Worm (Caenorhabditis elegans) whole organism, L2 larva: ENCODE data around the gene F14H3.6.
A peak's percentile ranks its signal among the peaks of the same experiment; 100 is the strongest.

Experiments used
- C34F6.9 ChIP-seq: fragments of 150-350 bp; optimal IDR thresholded peaks from 2 replicates; lab custom pipeline; 2014; ENCODE audit warnings: missing biosample characterization, missing genetic modification characterization
- F13H6.1 ChIP-seq: sonication (generic microtip); optimal IDR thresholded peaks from 2 replicates; lab custom pipeline; 2016; ENCODE audit warnings: missing genetic modification characterization, missing compliant biosample characterization
- Y55F3AM.14 ChIP-seq: fragments of 200-800 bp; sonication (Bioruptor generic); optimal IDR thresholded peaks from 2 replicates; lab custom pipeline; 2018; ENCODE audit warnings: mild to moderate bottlenecking, missing genetic modification characterization, missing compliant biosample characterization
- ZK546.5 ChIP-seq: sonication (generic microtip); optimal IDR thresholded peaks from 2 replicates; lab custom pipeline; 2017; ENCODE audit warnings: missing biosample characterization, missing genetic modification characterization
- alr-1 ChIP-seq: fragments of 150-350 bp; optimal IDR thresholded peaks from 2 replicates; lab custom pipeline; 2014; ENCODE audit warnings: missing biosample characterization, missing genetic modification characterization
- aly-2 ChIP-seq: fragments of 150-350 bp; optimal IDR thresholded peaks from 2 replicates; lab custom pipeline; 2014; ENCODE audit warnings: missing biosample characterization, missing genetic modification characterization
- ama-1 ChIP-seq: fragments of 150-350 bp; optimal IDR thresholded peaks from 2 replicates; lab custom pipeline; 2018; ENCODE audit warnings: inconsistent platforms
- blmp-1 ChIP-seq: sonication (generic microtip); optimal IDR thresholded peaks from 2 replicates; lab custom pipeline; 2017; ENCODE audit warnings: missing genetic modification characterization, mild to moderate bottlenecking, missing compliant biosample characterization, antibody characterized with exemption, moderate library complexity; ENCODE audit not compliant: insufficient read depth
- ceh-82 ChIP-seq: fragments of 150-350 bp; optimal IDR thresholded peaks from 2 replicates; lab custom pipeline; 2014; ENCODE audit warnings: missing biosample characterization, missing genetic modification characterization
- crh-2 ChIP-seq: sonication (generic microtip); optimal IDR thresholded peaks from 2 replicates; lab custom pipeline; 2017; ENCODE audit warnings: missing biosample characterization, missing genetic modification characterization
- dmd-4 ChIP-seq: sonication (generic microtip); optimal IDR thresholded peaks from 2 replicates; lab custom pipeline; 2017; ENCODE audit warnings: missing biosample characterization, missing genetic modification characterization
- egl-27 ChIP-seq: sonication (generic microtip); optimal IDR thresholded peaks from 3 replicates; lab custom pipeline; 2017; ENCODE audit warnings: missing biosample characterization, missing genetic modification reagents, missing genetic modification characterization
- elt-3 ChIP-seq: sonication (generic microtip); optimal IDR thresholded peaks from 2 replicates; lab custom pipeline; 2017; ENCODE audit warnings: missing biosample characterization, missing genetic modification characterization
- fos-1 ChIP-seq: fragments of 150-350 bp; optimal IDR thresholded peaks from 2 replicates; lab custom pipeline; 2014; ENCODE audit warnings: missing biosample characterization, missing genetic modification characterization
- gmeb-1 ChIP-seq: fragments of 150-350 bp; optimal IDR thresholded peaks from 2 replicates; lab custom pipeline; 2014; ENCODE audit warnings: missing biosample characterization, missing genetic modification characterization
- lin-11 ChIP-seq: fragments of 150-350 bp; sonication (generic microtip); optimal IDR thresholded peaks from 2 replicates; lab custom pipeline; 2014; ENCODE audit warnings: missing biosample characterization, missing genetic modification characterization, inconsistent platforms, mixed read lengths
- lin-13 ChIP-seq: fragments of 150-350 bp; optimal IDR thresholded peaks from 2 replicates; lab custom pipeline; 2014; ENCODE audit warnings: missing biosample characterization, missing genetic modification reagents, missing genetic modification characterization
- lin-39 ChIP-seq: fragments of 150-350 bp; optimal IDR thresholded peaks from 2 replicates; lab custom pipeline; 2014; ENCODE audit warnings: missing biosample characterization, missing genetic modification reagents, missing genetic modification characterization
- lsy-2 ChIP-seq, 2 experiments: fragments of 150-350 bp in 1 of 2; sonication (generic microtip) in 1 of 2; optimal IDR thresholded peaks; 2 replicates each; lab custom pipeline; 2014 to 2017; ENCODE audit warnings: missing biosample characterization in 2 of 2, missing genetic modification characterization in 2 of 2
- mab-5 ChIP-seq: fragments of 150-350 bp; optimal IDR thresholded peaks from 2 replicates; lab custom pipeline; 2014; ENCODE audit warnings: missing biosample characterization, missing genetic modification characterization
- mbf-1 ChIP-seq: sonication (generic microtip); optimal IDR thresholded peaks from 2 replicates; lab custom pipeline; 2017; ENCODE audit warnings: missing biosample characterization, missing genetic modification characterization
- mdl-1 ChIP-seq, 2 experiments: fragments of 150-350 bp in 1 of 2; sonication (generic microtip) in 1 of 2; optimal IDR thresholded peaks; 2 replicates each; lab custom pipeline; 2017; ENCODE audit warnings: missing biosample characterization in 2 of 2, missing genetic modification characterization in 2 of 2
- nhr-11 ChIP-seq: fragments of 150-350 bp; optimal IDR thresholded peaks from 2 replicates; lab custom pipeline; 2014; ENCODE audit warnings: missing biosample characterization, missing genetic modification characterization
- nhr-129 ChIP-seq: fragments of 150-350 bp; optimal IDR thresholded peaks from 2 replicates; lab custom pipeline; 2014; ENCODE audit warnings: missing biosample characterization, missing genetic modification characterization
- nhr-21 ChIP-seq: fragments of 150-350 bp; optimal IDR thresholded peaks from 2 replicates; lab custom pipeline; 2014; ENCODE audit warnings: missing biosample characterization, missing genetic modification characterization
- nhr-23 ChIP-seq: fragments of 150-350 bp; optimal IDR thresholded peaks from 2 replicates; lab custom pipeline; 2014; ENCODE audit warnings: missing biosample characterization, missing genetic modification reagents, missing genetic modification characterization
- nhr-237 ChIP-seq: fragments of 150-350 bp; optimal IDR thresholded peaks from 2 replicates; lab custom pipeline; 2014; ENCODE audit warnings: missing biosample characterization, missing genetic modification characterization
- nhr-25 ChIP-seq: fragments of 150-350 bp; sonication (generic microtip); optimal IDR thresholded peaks from 3 replicates; lab custom pipeline; 2014; ENCODE audit warnings: missing biosample characterization, missing genetic modification characterization
- nhr-6 ChIP-seq: fragments of 150-350 bp; optimal IDR thresholded peaks from 2 replicates; lab custom pipeline; 2014; ENCODE audit warnings: missing biosample characterization, missing genetic modification characterization
- sem-4 ChIP-seq: fragments of 150-350 bp; optimal IDR thresholded peaks from 2 replicates; lab custom pipeline; 2014; ENCODE audit warnings: missing biosample characterization, missing genetic modification reagents, missing genetic modification characterization
- skn-1 ChIP-seq: sonication (generic microtip); optimal IDR thresholded peaks from 2 replicates; lab custom pipeline; 2017; ENCODE audit warnings: missing biosample characterization, missing genetic modification characterization
- sma-3 ChIP-seq: sonication (generic microtip); optimal IDR thresholded peaks from 2 replicates; lab custom pipeline; 2016; ENCODE audit warnings: missing genetic modification reagents, missing genetic modification characterization, missing compliant biosample characterization
- sma-9 ChIP-seq, 2 experiments: fragments of 150-350 bp in 1 of 2; sonication (generic microtip) in 1 of 2; optimal IDR thresholded peaks; 2 replicates each; lab custom pipeline; 2014 to 2016; ENCODE audit warnings: missing genetic modification characterization in 2 of 2, mild to moderate bottlenecking in 1 of 2, missing biosample characterization in 1 of 2, missing compliant biosample characterization in 1 of 2, missing genetic modification reagents in 1 of 2, moderate library complexity in 1 of 2
- snpc-4 ChIP-seq: fragments of 150-350 bp; optimal IDR thresholded peaks from 2 replicates; lab custom pipeline; 2014; ENCODE audit warnings: missing biosample characterization, missing genetic modification characterization
- unc-39 ChIP-seq: fragments of 150-350 bp; optimal IDR thresholded peaks from 2 replicates; lab custom pipeline; 2014; ENCODE audit warnings: missing biosample characterization, missing genetic modification characterization
- unc-55 ChIP-seq: fragments of 150-350 bp; sonication (generic microtip); optimal IDR thresholded peaks from 3 replicates; lab custom pipeline; 2014; ENCODE audit warnings: missing biosample characterization, missing genetic modification reagents, missing genetic modification characterization
- zag-1 ChIP-seq: fragments of 150-350 bp; optimal IDR thresholded peaks from 2 replicates; lab custom pipeline; 2014; ENCODE audit warnings: missing biosample characterization, missing genetic modification characterization
- ztf-1 ChIP-seq: fragments of 200-800 bp; sonication (Bioruptor generic); conservative IDR thresholded peaks from 2 replicates; pipeline ENCODE4 v1.3.6; 2022; ENCODE audit warnings: missing genetic modification characterization, missing compliant biosample characterization
- ztf-11 ChIP-seq: sonication (generic microtip); optimal IDR thresholded peaks from 2 replicates; lab custom pipeline; 2017; ENCODE audit warnings: missing biosample characterization, missing genetic modification characterization
- ztf-4 ChIP-seq: fragments of 150-350 bp; optimal IDR thresholded peaks from 2 replicates; lab custom pipeline; 2014; ENCODE audit warnings: missing biosample characterization, missing genetic modification characterization

The F14H3.6 gene

DNA sequence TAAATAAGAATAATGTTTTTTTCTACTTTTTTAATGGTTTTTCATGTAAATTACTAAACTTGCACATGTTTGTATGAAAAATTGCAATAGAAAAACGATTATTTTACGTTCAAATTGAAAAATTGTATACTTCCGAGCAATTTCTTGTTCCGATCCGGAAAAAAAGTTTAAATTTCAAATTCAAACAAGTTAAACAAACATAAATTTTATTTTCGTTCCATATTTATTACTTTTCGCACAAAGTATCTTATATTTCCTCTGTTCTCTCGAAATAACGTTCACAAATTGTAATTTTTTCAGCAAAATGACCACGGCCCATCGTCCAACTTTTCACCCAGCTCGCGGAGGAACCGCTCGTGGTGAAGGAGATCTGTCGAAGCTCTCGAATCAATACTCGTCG lies 35.6 kb downstream of the F14H3.6 start, which contains the start of gene cwc-15:
cwc-15 (plus strand) TSS at position 301 of the 400 bp plus-strand sequence.
- no peak for TF ChIP-seq ztf-4 (tag; lab: Kevin White, UChicago)
- no peak for TF ChIP-seq lin-11 (tag; lab: Kevin White, UChicago)
- TF ChIP-seq Y55F3AM.14 (GFP tag; lab: Kevin White, UChicago): no peak
- no peak for TF ChIP-seq nhr-21 (tag; lab: Kevin White, UChicago)
- TF ChIP-seq lin-13 (GFP tag; lab: Kevin White, UChicago): no peak
- no peak for TF ChIP-seq fos-1
- no peak for TF ChIP-seq nhr-23 (tag; lab: Kevin White, UChicago)
- no peak for TF ChIP-seq dmd-4 (tag; lab: Kevin White, UChicago)
- no peak for TF ChIP-seq nhr-11
- TF ChIP-seq elt-3: no peak
- no peak for TF ChIP-seq blmp-1 (tag; lab: Kevin White, UChicago)
- TF ChIP-seq zag-1: no peak
- TF ChIP-seq gmeb-1: no peak
- no peak for TF ChIP-seq sma-9 (GFP tag; optimal IDR thresholded peaks at IDR 0.05; lab: Kevin White, UChicago)
- no peak for TF ChIP-seq sma-9 (tag; optimal IDR thresholded peaks at IDR 0.05; lab: Kevin White, UChicago)
- no peak for TF ChIP-seq mab-5 (tag; lab: Kevin White, UChicago)
- no peak for TF ChIP-seq ama-1
- no peak for TF ChIP-seq unc-39
- TF ChIP-seq, all 48 proteins: peak for 0

DNA sequence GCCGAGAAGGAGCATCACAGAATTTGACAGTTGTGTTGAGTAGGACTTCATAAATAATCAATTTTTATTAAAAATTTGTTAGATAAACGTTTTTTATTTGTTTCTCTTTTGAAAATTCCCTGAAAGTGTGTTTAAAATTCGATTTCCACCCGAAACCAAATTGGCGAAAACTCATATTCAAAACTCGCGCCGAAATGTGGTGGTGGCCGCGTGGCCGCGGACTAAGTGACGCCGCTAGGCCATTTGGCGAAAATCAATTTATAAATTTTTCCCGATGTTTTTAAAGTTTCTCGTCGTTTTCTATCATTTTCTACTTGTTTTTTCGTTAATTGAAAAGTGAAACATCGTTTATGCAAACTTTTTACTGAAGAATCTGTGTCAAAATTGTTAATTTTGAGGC lies 36.1 kb downstream of the F14H3.6 start:
- TF ChIP-seq sem-4 (tag; lab: Kevin White, UChicago): no peak
- no peak for TF ChIP-seq nhr-23 (tag; lab: Kevin White, UChicago)
- no peak for TF ChIP-seq dmd-4 (tag; lab: Kevin White, UChicago)
- no peak for TF ChIP-seq mbf-1 (tag; lab: Kevin White, UChicago)
- TF ChIP-seq lin-13 (GFP tag; lab: Kevin White, UChicago): peak; percentile 4
- TF ChIP-seq sma-3 (GFP tag; lab: Kevin White, UChicago): peak; percentile 52
- no peak for TF ChIP-seq alr-1 (tag; lab: Kevin White, UChicago)
- TF ChIP-seq Y55F3AM.14 (GFP tag; lab: Kevin White, UChicago): no peak
- TF ChIP-seq mab-5 (tag; lab: Kevin White, UChicago): no peak
- no peak for TF ChIP-seq ama-1
- no peak for TF ChIP-seq aly-2 (tag; lab: Kevin White, UChicago)
- no peak for TF ChIP-seq lin-11 (tag; lab: Kevin White, UChicago)
- TF ChIP-seq skn-1 (tag; lab: Kevin White, UChicago): no peak
- TF ChIP-seq snpc-4: peak; percentile 31
- TF ChIP-seq nhr-237 (tag; lab: Kevin White, UChicago): no peak
- TF ChIP-seq egl-27 (tag; lab: Kevin White, UChicago): no peak
- TF ChIP-seq C34F6.9 (tag; lab: Kevin White, UChicago): peak; percentile 2
- no peak for TF ChIP-seq lsy-2 (tag; optimal IDR thresholded peaks at IDR 0.05; lab: Kevin White, UChicago)
- no peak for TF ChIP-seq ceh-82 (tag; lab: Kevin White, UChicago)
- no peak for TF ChIP-seq nhr-6 (tag; lab: Kevin White, UChicago)
- TF ChIP-seq unc-55: peak; percentile 41
- peak; percentile 12 for TF ChIP-seq nhr-129 (tag; lab: Kevin White, UChicago)
- TF ChIP-seq mdl-1 (tag; optimal IDR thresholded peaks at IDR 0.05; lab: Kevin White, UChicago): no peak
- no peak for TF ChIP-seq zag-1
- peak; percentile 87 for TF ChIP-seq gmeb-1
- no peak for TF ChIP-seq unc-39
- no peak for TF ChIP-seq lin-39
- no peak for TF ChIP-seq ztf-11 (tag; lab: Kevin White, UChicago)
- TF ChIP-seq ztf-1: no peak
- no peak for TF ChIP-seq nhr-21 (tag; lab: Kevin White, UChicago)
- TF ChIP-seq crh-2 (tag; lab: Kevin White, UChicago): peak; percentile 42
- TF ChIP-seq blmp-1 (tag; lab: Kevin White, UChicago): no peak
- TF ChIP-seq nhr-25 (tag; lab: Kevin White, UChicago): no peak
- no peak for TF ChIP-seq ztf-4 (tag; lab: Kevin White, UChicago)
- TF ChIP-seq elt-3: no peak
- no peak for TF ChIP-seq nhr-11
- TF ChIP-seq F13H6.1 (tag; lab: Kevin White, UChicago): no peak
- peak; percentile 32 for TF ChIP-seq sma-9 (GFP tag; optimal IDR thresholded peaks at IDR 0.05; lab: Kevin White, UChicago)
- TF ChIP-seq sma-9 (tag; optimal IDR thresholded peaks at IDR 0.05; lab: Kevin White, UChicago): no peak

- TF ChIP-seq elt-3 (no peak), C34F6.9 (tag; lab: Kevin White, UChicago) (no peak), nhr-129 (tag; lab: Kevin White, UChicago) (no peak), ZK546.5 (tag; lab: Kevin White, UChicago) (no peak)
Observed at ce11 chrV:16020042-16020441, 38.7 kb downstream of the F14H3.6 start, which contains the start of gene srx-44. Gene srx-44 (plus strand): TSS chrV:16020342.
